Fruit fly (Drosophila melanogaster) whole organism, wandering third instar larva: ENCODE results near the gene CG46522.
"Not testable (repeated sequence)": the region's sequence is repeated elsewhere in the genome, so short reads cannot be mapped to it uniquely, and the experiment has no call there.

Experiments
- OdsH ChIP-seq: fragments of 200-800 bp; sonication (Bioruptor generic); optimal IDR thresholded peaks from 2 replicates; lab custom pipeline; 2016; ENCODE audit warnings: missing biosample characterization, mild to moderate bottlenecking, missing genetic modification characterization
- Rel ChIP-seq, 2 experiments: fragments of 200-800 bp; sonication (Bioruptor generic) in 1 of 2; optimal IDR thresholded peaks; 2 replicates in 1 of 2; 3 replicates in 1 of 2; lab custom pipeline; 2016 to 2019; ENCODE audit warnings: mild to moderate bottlenecking in 2 of 2, missing biosample characterization in 2 of 2, missing genetic modification characterization in 2 of 2, moderate library complexity in 1 of 2
- brk ChIP-seq: fragments of 200-800 bp; sonication (Bioruptor generic); optimal IDR thresholded peaks from 2 replicates; lab custom pipeline; 2016; ENCODE audit warnings: missing biosample characterization, mild to moderate bottlenecking, missing genetic modification characterization
- sv ChIP-seq: fragments of 200-800 bp; sonication (Bioruptor generic); optimal IDR thresholded peaks from 3 replicates; lab custom pipeline; 2016; ENCODE audit warnings: missing biosample characterization, missing genetic modification characterization

dm6 chrX:22201883-22202282, 44.5 kb upstream of the CG46522 start, which contains the start of gene CG46515:
- not testable (repeated sequence) for TF ChIP-seq Rel (GFP tag; optimal IDR thresholded peaks at IDR 0.05; lab: Kevin White, UChicago); Rel (tag; optimal IDR thresholded peaks at IDR 0.05; lab: Kevin White, UChicago); sv (GFP tag; lab: Kevin White, UChicago); OdsH; brk
